Fruit fly (Drosophila melanogaster) whole organism, embryonic: ENCODE measurements around the gene Nepl13.

ENCODE experiments used
- CG10959 ChIP-seq: fragments of 200-800 bp; sonication (Bioruptor generic); IDR thresholded peaks from 2 replicates; pipeline ENCODE4 v1.3.6; 2022; ENCODE audit warnings: missing biosample characterization, missing genetic modification characterization
- CG10979 ChIP-seq: fragments of 200-800 bp; sonication (Bioruptor generic); optimal IDR thresholded peaks from 2 replicates; lab custom pipeline; 2018; ENCODE audit warnings: missing biosample characterization, mild to moderate bottlenecking, missing genetic modification characterization, moderate library complexity
- CG12659 ChIP-seq: fragments of 200-800 bp; sonication (Bioruptor generic); optimal IDR thresholded peaks from 3 replicates; lab custom pipeline; 2017; ENCODE audit warnings: mild to moderate bottlenecking, missing biosample characterization, missing genetic modification reagents, missing genetic modification characterization
- CG13296 ChIP-seq: fragments of 200-800 bp; sonication (Bioruptor generic); optimal IDR thresholded peaks from 3 replicates; lab custom pipeline; 2018; ENCODE audit warnings: missing biosample characterization, mild to moderate bottlenecking, missing genetic modification characterization
- CG13424 ChIP-seq: fragments of 200-800 bp; sonication (Bioruptor generic); optimal IDR thresholded peaks from 2 replicates; lab custom pipeline; 2019; ENCODE audit warnings: missing biosample characterization, mild to moderate bottlenecking, missing genetic modification characterization, moderate library complexity
- CG14710 ChIP-seq: fragments of 200-800 bp; sonication (Bioruptor generic); optimal IDR thresholded peaks from 3 replicates; lab custom pipeline; 2019; ENCODE audit warnings: missing biosample characterization, mild to moderate bottlenecking, missing genetic modification characterization, moderate library complexity
- CG16815 ChIP-seq: fragments of 200-800 bp; sonication (Bioruptor generic); optimal IDR thresholded peaks from 3 replicates; lab custom pipeline; 2017; ENCODE audit warnings: missing biosample characterization, mild to moderate bottlenecking, missing genetic modification characterization
- CG30020 ChIP-seq: fragments of 200-800 bp; optimal IDR thresholded peaks from 2 replicates; lab custom pipeline; 2019; ENCODE audit warnings: missing biosample characterization, mild to moderate bottlenecking, missing genetic modification characterization, moderate library complexity
- CG30431 ChIP-seq: fragments of 200-800 bp; sonication (Bioruptor generic); optimal IDR thresholded peaks from 2 replicates; lab custom pipeline; 2017; ENCODE audit warnings: missing biosample characterization, missing genetic modification characterization
- CG3065 ChIP-seq: fragments of 200-800 bp; sonication (Bioruptor generic); optimal IDR thresholded peaks from 2 replicates; lab custom pipeline; 2016; ENCODE audit warnings: missing biosample characterization, missing genetic modification characterization
- CG4328 ChIP-seq: fragments of 200-800 bp; sonication (Bioruptor generic); optimal IDR thresholded peaks from 3 replicates; lab custom pipeline; 2017; ENCODE audit warnings: missing biosample characterization, missing genetic modification reagents, missing genetic modification characterization
- CG6175 ChIP-seq: fragments of 200-800 bp; sonication (Bioruptor generic); IDR thresholded peaks from 3 replicates; pipeline ENCODE4 v1.3.6; 2022; ENCODE audit warnings: missing biosample characterization, missing genetic modification characterization
- CG6765 ChIP-seq: fragments of 200-800 bp; sonication (Bioruptor generic); optimal IDR thresholded peaks from 3 replicates; lab custom pipeline; 2017; ENCODE audit warnings: missing biosample characterization, mild to moderate bottlenecking, missing genetic modification characterization
- CG7928 ChIP-seq: fragments of 200-800 bp; sonication (Bioruptor generic); optimal IDR thresholded peaks from 2 replicates; lab custom pipeline; 2017; ENCODE audit warnings: missing biosample characterization, mild to moderate bottlenecking, missing genetic modification characterization
- CG8359 ChIP-seq: fragments of 200-800 bp; sonication (Bioruptor generic); optimal IDR thresholded peaks from 2 replicates; lab custom pipeline; 2017; ENCODE audit warnings: missing biosample characterization, mild to moderate bottlenecking, missing genetic modification characterization, borderline replicate concordance
- CG9609 ChIP-seq: fragments of 200-800 bp; sonication (Bioruptor generic); optimal IDR thresholded peaks from 3 replicates; lab custom pipeline; 2016; ENCODE audit warnings: missing biosample characterization, missing genetic modification characterization
- CG9932 ChIP-seq: fragments of 200-800 bp; sonication (Bioruptor generic); IDR thresholded peaks from 2 replicates; pipeline ENCODE4 v1.3.6; 2022; ENCODE audit warnings: missing biosample characterization, missing genetic modification characterization
- D ChIP-seq, 2 experiments: fragments of 200-800 bp in 1 of 2; fragments of >200 bp in 1 of 2; sonication (Bioruptor generic) in 1 of 2; optimal IDR thresholded peaks; 2 replicates in 1 of 2; 3 replicates in 1 of 2; lab custom pipeline; 2017; ENCODE audit warnings: mild to moderate bottlenecking in 1 of 2, missing biosample characterization in 1 of 2, missing genetic modification characterization in 1 of 2, missing genetic modification reagents in 1 of 2
- Dbx ChIP-seq: fragments of 200-800 bp; sonication (Bioruptor generic); IDR thresholded peaks from 3 replicates; pipeline ENCODE4 v1.3.6; 2022; ENCODE audit warnings: missing biosample characterization, missing genetic modification characterization
- Deaf1 ChIP-seq: fragments of 200-800 bp; optimal IDR thresholded peaks from 3 replicates; lab custom pipeline; 2019; ENCODE audit warnings: missing biosample characterization, mild to moderate bottlenecking, missing genetic modification characterization, moderate library complexity
- Ets97D ChIP-seq: fragments of 200-800 bp; sonication (Bioruptor generic); optimal IDR thresholded peaks from 3 replicates; lab custom pipeline; 2016; ENCODE audit warnings: missing biosample characterization, missing genetic modification characterization
- H2.0 ChIP-seq: fragments of 200-800 bp; sonication (Bioruptor generic); IDR thresholded peaks from 2 replicates; pipeline ENCODE4 v1.3.6; 2022; ENCODE audit warnings: missing biosample characterization, missing genetic modification characterization
- Hmr ChIP-seq: fragments of 200-800 bp; sonication (Bioruptor generic); optimal IDR thresholded peaks from 3 replicates; lab custom pipeline; 2017; ENCODE audit warnings: mild to moderate bottlenecking, missing biosample characterization, missing genetic modification reagents, missing genetic modification characterization
- Hr78 ChIP-seq, 2 experiments: fragments of 200-800 bp in 1 of 2; fragments of >200 bp in 1 of 2; sonication (Bioruptor generic) in 1 of 2; optimal IDR thresholded peaks; 2 replicates each; lab custom pipeline; 2017 to 2019; ENCODE audit warnings: missing biosample characterization in 2 of 2, missing genetic modification characterization in 2 of 2, mild to moderate bottlenecking in 1 of 2, moderate library complexity in 1 of 2
- Nf-YA ChIP-seq: fragments of 200-800 bp; sonication (Bioruptor generic); IDR thresholded peaks from 2 replicates; pipeline ENCODE4 v1.3.6; 2022; ENCODE audit warnings: missing biosample characterization, missing genetic modification characterization
- NfI ChIP-seq: fragments of 200-800 bp; sonication (Bioruptor generic); optimal IDR thresholded peaks from 3 replicates; lab custom pipeline; 2018; ENCODE audit warnings: missing biosample characterization, mild to moderate bottlenecking, missing genetic modification characterization, moderate library complexity
- PHDP ChIP-seq: fragments of 200-800 bp; sonication (Bioruptor generic); optimal IDR thresholded peaks from 3 replicates; lab custom pipeline; 2018; ENCODE audit warnings: missing biosample characterization, mild to moderate bottlenecking, missing genetic modification characterization, moderate library complexity
- Ptx1 ChIP-seq: fragments of 200-800 bp; sonication (Bioruptor generic); IDR thresholded peaks from 2 replicates; pipeline ENCODE4 v1.3.6; 2022; ENCODE audit warnings: missing biosample characterization, missing genetic modification characterization
- Rfx ChIP-seq: fragments of 200-800 bp; sonication (Bioruptor generic); IDR thresholded peaks from 2 replicates; pipeline ENCODE4 v1.3.6; 2022; ENCODE audit warnings: missing biosample characterization, missing genetic modification characterization
- Xbp1 ChIP-seq: fragments of 200-800 bp; sonication (Bioruptor generic); optimal IDR thresholded peaks from 3 replicates; lab custom pipeline; 2016; ENCODE audit warnings: missing biosample characterization, mild to moderate bottlenecking, missing genetic modification characterization
- Xrp1 ChIP-seq: fragments of 200-800 bp; sonication (Bioruptor generic); IDR thresholded peaks from 2 replicates; pipeline ENCODE4 v1.3.6; 2022; ENCODE audit warnings: missing biosample characterization, missing genetic modification characterization
- caup ChIP-seq: fragments of 200-800 bp; sonication (Bioruptor generic); optimal IDR thresholded peaks from 3 replicates; lab custom pipeline; 2017; ENCODE audit warnings: missing biosample characterization, mild to moderate bottlenecking, missing genetic modification characterization, moderate library complexity; ENCODE audit not compliant: severe bottlenecking
- chn ChIP-seq: fragments of 200-800 bp; sonication (Bioruptor generic); optimal IDR thresholded peaks from 2 replicates; lab custom pipeline; 2016; ENCODE audit warnings: missing biosample characterization, missing genetic modification characterization
- crp ChIP-seq, 2 experiments: fragments of 200-800 bp; sonication (Bioruptor generic); optimal IDR thresholded peaks; 2 replicates in 1 of 2; 3 replicates in 1 of 2; lab custom pipeline; 2017; ENCODE audit warnings: missing biosample characterization in 2 of 2, missing genetic modification characterization in 2 of 2, mild to moderate bottlenecking in 1 of 2, moderate library complexity in 1 of 2
- ems ChIP-seq: fragments of 200-800 bp; sonication (Bioruptor generic); optimal IDR thresholded peaks from 3 replicates; lab custom pipeline; 2016; ENCODE audit warnings: missing biosample characterization, missing genetic modification characterization
- exex ChIP-seq: fragments of 200-800 bp; sonication (Bioruptor generic); optimal IDR thresholded peaks from 4 replicates; lab custom pipeline; 2018; ENCODE audit warnings: missing biosample characterization, mild to moderate bottlenecking, missing genetic modification characterization, moderate library complexity
- gce ChIP-seq: fragments of 200-800 bp; sonication (Bioruptor generic); IDR thresholded peaks from 3 replicates; pipeline ENCODE4 v1.3.6; 2022; ENCODE audit warnings: missing biosample characterization, missing genetic modification characterization
- gt ChIP-seq: fragments of 200-800 bp; sonication (Bioruptor generic); IDR thresholded peaks from 2 replicates; pipeline ENCODE4 v1.3.6; 2022; ENCODE audit warnings: missing biosample characterization, missing genetic modification characterization
- klu ChIP-seq: fragments of 200-800 bp; sonication (Bioruptor generic); IDR thresholded peaks from 2 replicates; pipeline ENCODE4 v1.3.6; 2022; ENCODE audit warnings: missing biosample characterization, missing genetic modification characterization
- lab ChIP-seq: fragments of 200-800 bp; sonication (Bioruptor generic); optimal IDR thresholded peaks from 3 replicates; lab custom pipeline; 2017; ENCODE audit warnings: missing biosample characterization, missing genetic modification characterization, mild to moderate bottlenecking, moderate library complexity, missing genetic modification reagents
- mirr ChIP-seq: fragments of 200-800 bp; sonication (Bioruptor generic); optimal IDR thresholded peaks from 3 replicates; lab custom pipeline; 2018; ENCODE audit warnings: missing biosample characterization, mild to moderate bottlenecking, missing genetic modification characterization
- nau ChIP-seq: fragments of 200-800 bp; sonication (Bioruptor generic); optimal IDR thresholded peaks from 3 replicates; lab custom pipeline; 2017; ENCODE audit warnings: missing biosample characterization, mild to moderate bottlenecking, missing genetic modification characterization, missing genetic modification reagents
- pb ChIP-seq: fragments of 200-800 bp; sonication (Bioruptor generic); optimal IDR thresholded peaks from 3 replicates; lab custom pipeline; 2016; ENCODE audit warnings: missing biosample characterization, missing genetic modification characterization
- pzg ChIP-seq: fragments of 200-800 bp; sonication (Bioruptor generic); optimal IDR thresholded peaks from 3 replicates; lab custom pipeline; 2018; ENCODE audit warnings: missing biosample characterization, mild to moderate bottlenecking, missing genetic modification characterization, moderate library complexity
- ranshi ChIP-seq: fragments of 200-800 bp; sonication (Bioruptor generic); IDR thresholded peaks from 2 replicates; pipeline ENCODE4 v1.3.6; 2022; ENCODE audit warnings: missing biosample characterization, missing genetic modification characterization
- sens ChIP-seq: fragments of 200-800 bp; sonication (Bioruptor generic); peaks from one replicate; lab custom pipeline; 2016; ENCODE audit warnings: missing biosample characterization, missing genetic modification characterization
- trh ChIP-seq: fragments of 200-800 bp; sonication (Bioruptor generic); optimal IDR thresholded peaks from 2 replicates; lab custom pipeline; 2016; ENCODE audit warnings: missing biosample characterization, missing genetic modification characterization

The Nepl13 gene

DNA sequence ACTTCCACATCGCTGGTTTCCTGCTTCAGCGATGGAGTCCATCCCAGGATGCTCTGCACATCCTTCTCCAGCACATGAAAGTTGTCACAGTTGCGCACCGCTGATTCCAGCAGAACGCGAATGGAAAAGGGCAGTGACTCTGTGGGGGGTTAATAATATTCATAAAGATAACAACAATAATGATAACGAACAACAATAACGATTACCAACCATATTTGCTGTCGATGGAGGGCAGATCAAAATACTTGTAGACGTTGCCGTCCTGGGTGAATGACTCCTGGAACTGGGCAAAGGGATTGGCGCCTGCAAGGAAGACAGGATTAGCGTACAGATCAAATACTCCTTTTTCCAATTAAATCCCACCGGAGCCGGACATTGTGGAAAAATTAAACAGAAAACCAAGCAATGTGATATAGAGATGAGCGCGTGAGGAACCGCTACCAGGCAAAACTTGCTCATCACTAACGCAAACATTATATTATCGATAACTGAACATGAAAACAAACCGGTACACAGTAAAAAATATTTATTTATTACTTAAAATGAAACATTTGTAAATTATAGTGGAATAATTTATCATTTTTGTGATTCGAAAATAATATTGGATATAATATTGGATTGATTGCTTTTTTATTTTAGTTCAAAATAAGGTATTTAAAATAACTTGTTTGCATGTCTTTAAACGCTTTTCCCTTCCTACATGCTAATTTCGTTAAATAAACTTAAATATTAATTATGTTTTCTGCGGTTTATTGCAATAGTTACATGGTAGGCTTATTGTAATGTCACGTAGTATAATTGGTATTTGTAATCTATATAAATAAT, 36.5 kb downstream of the Nepl13 start, which contains the start of gene Irp-1A (continued):
- peak; percentile 88 for TF ChIP-seq CG12659
- peak; percentile 43 for TF ChIP-seq mirr (GFP tag; lab: Kevin White, UChicago)
- TF ChIP-seq CG6765 (GFP tag; lab: Kevin White, UChicago) = peak; percentile 58
- TF ChIP-seq Nf-YA (GFP tag; lab: Robert Waterston, UW) = peak; percentile 15; the same call in 1 of the 2 replicates
- no peak for TF ChIP-seq CG8359
- TF ChIP-seq CG6175 (GFP tag; lab: Robert Waterston, UW) = no peak
- no peak for TF ChIP-seq trh (GFP tag; lab: Kevin White, UChicago)
- peak; percentile 62 for TF ChIP-seq NfI
- TF ChIP-seq ems (GFP tag; lab: Kevin White, UChicago) = no peak
- TF ChIP-seq CG16815 (GFP tag; lab: Kevin White, UChicago) = peak; percentile 12
- peak; percentile 75 for TF ChIP-seq Xbp1 (GFP tag; lab: Kevin White, UChicago)
- peak; percentile 65 for TF ChIP-seq CG3065 (GFP tag; lab: Kevin White, UChicago)
- peak; percentile 90 for TF ChIP-seq PHDP
- peak; percentile 12 for TF ChIP-seq CG7928 (GFP tag; lab: Kevin White, UChicago)
- TF ChIP-seq CG9932 (GFP tag; lab: Robert Waterston, UW) = peak; percentile 84
- TF ChIP-seq pb = no peak
- TF ChIP-seq ranshi (GFP tag; lab: Robert Waterston, UW) = peak; percentile 75
- peak; percentile 76 for TF ChIP-seq Xrp1 (GFP tag; lab: Robert Waterston, UW)
- TF ChIP-seq Dbx (GFP tag; lab: Robert Waterston, UW) = peak; percentile 76; the same call in 2 of the 3 replicates
- TF ChIP-seq CG10979 (tag; lab: Kevin White, UChicago) = peak; percentile 80
- peak; percentile 52 for TF ChIP-seq Ets97D (GFP tag; lab: Kevin White, UChicago)
- TF ChIP-seq D (optimal IDR thresholded peaks at IDR 0.05; lab: Kevin White, UChicago) = no peak
- peak; percentile 33 for TF ChIP-seq D (GFP tag; optimal IDR thresholded peaks at IDR 0.05; lab: Kevin White, UChicago)
- peak; percentile 80 for TF ChIP-seq Ptx1 (GFP tag; lab: Robert Waterston, UW)
- peak; percentile 23 for TF ChIP-seq CG9609 (GFP tag; lab: Kevin White, UChicago)
- peak; percentile 14 for TF ChIP-seq chn
- TF ChIP-seq CG13296 = peak; percentile 85
- TF ChIP-seq CG4328 (GFP tag; lab: Kevin White, UChicago) = peak; percentile 51
- peak; percentile 67 for TF ChIP-seq exex (tag; lab: Kevin White, UChicago)
- peak; percentile 59 for TF ChIP-seq pzg (GFP tag; lab: Kevin White, UChicago)
- TF ChIP-seq Deaf1 = peak; percentile 57
- TF ChIP-seq lab (GFP tag; lab: Kevin White, UChicago) = peak; percentile 85
- no peak for TF ChIP-seq CG30431
- no peak for TF ChIP-seq gt (GFP tag; lab: Robert Waterston, UW)
- peak; percentile 86 for TF ChIP-seq Rfx (GFP tag; lab: Robert Waterston, UW)
- TF ChIP-seq nau = peak; percentile 11
- peak in 1 of 2 experiments; percentile 7 for TF ChIP-seq crp (GFP tag; optimal IDR thresholded peaks at IDR 0.05; lab: Kevin White, UChicago)
- peak; percentile 56 for TF ChIP-seq CG30020 (tag; lab: Kevin White, UChicago)
- no peak for TF ChIP-seq CG10959 (GFP tag; lab: Robert Waterston, UW)
- TF ChIP-seq caup (GFP tag; lab: Kevin White, UChicago) = peak; percentile 62
- peak; percentile 77 for TF ChIP-seq Hmr (GFP tag; lab: Kevin White, UChicago)
- TF ChIP-seq sens (GFP tag; lab: Kevin White, UChicago) = peak; percentile 90
- TF ChIP-seq H2.0 (GFP tag; lab: Robert Waterston, UW) = peak; percentile 67
- TF ChIP-seq klu (GFP tag; lab: Robert Waterston, UW) = peak; percentile 37; the same call in 1 of the 2 replicates
- peak; percentile 81 for TF ChIP-seq CG13424 (tag; lab: Kevin White, UChicago)
- TF ChIP-seq CG14710 (tag; lab: Kevin White, UChicago) = peak; percentile 81
- TF ChIP-seq Hr78 (GFP tag; optimal IDR thresholded peaks at IDR 0.05; lab: Kevin White, UChicago) = peak in 1 of 2 experiments; percentile 23
- peak; percentile 65; the same call in 1 of the 3 replicates for TF ChIP-seq gce (GFP tag; lab: Robert Waterston, UW)
